Fruit fly (Drosophila melanogaster) whole organism, embryonic: ENCODE data around the gene CG13898.
A peak's percentile ranks its signal among the peaks of the same experiment; 100 is the strongest.

ENCODE experiments used
- CG10979 ChIP-seq: fragments of 200-800 bp; sonication (Bioruptor generic); optimal IDR thresholded peaks from 2 replicates; lab custom pipeline; 2018; ENCODE audit warnings: missing biosample characterization, mild to moderate bottlenecking, missing genetic modification characterization, moderate library complexity
- CG12391 ChIP-seq: fragments of 200-800 bp; sonication (Bioruptor generic); optimal IDR thresholded peaks from 3 replicates; lab custom pipeline; 2018; ENCODE audit warnings: missing biosample characterization, mild to moderate bottlenecking, missing genetic modification characterization, moderate library complexity
- CG1603 ChIP-seq: fragments of 200-800 bp; sonication (Bioruptor generic); optimal IDR thresholded peaks from 2 replicates; lab custom pipeline; 2019; ENCODE audit warnings: missing biosample characterization, mild to moderate bottlenecking, missing genetic modification characterization, moderate library complexity
- CG17361 ChIP-seq: fragments of 200-800 bp; sonication (Bioruptor generic); IDR thresholded peaks from 3 replicates; pipeline ENCODE4 v1.3.6; 2022; ENCODE audit warnings: missing biosample characterization, missing genetic modification characterization
- CG17802 ChIP-seq: fragments of 200-800 bp; sonication (Bioruptor generic); optimal IDR thresholded peaks from 2 replicates; lab custom pipeline; 2018; ENCODE audit warnings: missing biosample characterization, mild to moderate bottlenecking, missing genetic modification characterization, moderate library complexity
- CG2129 ChIP-seq: fragments of 200-800 bp; sonication (Bioruptor generic); IDR thresholded peaks from 2 replicates; pipeline ENCODE4 v1.3.6; 2022; ENCODE audit warnings: missing biosample characterization, missing genetic modification characterization; ENCODE audit not compliant: partially characterized antibody
- CG31441 ChIP-seq: fragments of 200-800 bp; sonication (Bioruptor generic); IDR thresholded peaks from 2 replicates; pipeline ENCODE4 v1.3.6; 2022; ENCODE audit warnings: missing biosample characterization, missing genetic modification characterization
- CG34376 ChIP-seq: fragments of 200-800 bp; sonication (Bioruptor generic); optimal IDR thresholded peaks from 2 replicates; lab custom pipeline; 2018; ENCODE audit warnings: missing biosample characterization, mild to moderate bottlenecking, missing genetic modification characterization
- CG4617 ChIP-seq: fragments of 200-800 bp; sonication (Bioruptor generic); optimal IDR thresholded peaks from 3 replicates; lab custom pipeline; 2016; ENCODE audit warnings: missing biosample characterization, missing genetic modification characterization, borderline replicate concordance
- CG6175 ChIP-seq: fragments of 200-800 bp; sonication (Bioruptor generic); IDR thresholded peaks from 3 replicates; pipeline ENCODE4 v1.3.6; 2022; ENCODE audit warnings: missing biosample characterization, missing genetic modification characterization
- CG6272 ChIP-seq: fragments of 200-800 bp; sonication (Bioruptor generic); IDR thresholded peaks from 2 replicates; pipeline ENCODE4 v1.3.6; 2022; ENCODE audit warnings: missing biosample characterization, missing genetic modification characterization
- CG9437 ChIP-seq: fragments of 200-800 bp; sonication (Bioruptor generic); optimal IDR thresholded peaks from 2 replicates; lab custom pipeline; 2018; ENCODE audit warnings: missing biosample characterization, mild to moderate bottlenecking, missing genetic modification characterization
- CG9609 ChIP-seq: fragments of 200-800 bp; sonication (Bioruptor generic); optimal IDR thresholded peaks from 3 replicates; lab custom pipeline; 2016; ENCODE audit warnings: missing biosample characterization, missing genetic modification characterization
- D19A ChIP-seq: fragments of 200-800 bp; optimal IDR thresholded peaks from 3 replicates; lab custom pipeline; 2019; ENCODE audit warnings: missing biosample characterization, mild to moderate bottlenecking, missing genetic modification characterization, moderate library complexity
- Dad ChIP-seq: fragments of 200-800 bp; sonication (Bioruptor generic); optimal IDR thresholded peaks from 3 replicates; lab custom pipeline; 2016; ENCODE audit warnings: missing biosample characterization, missing genetic modification characterization
- Dip3 ChIP-seq: fragments of 200-800 bp; sonication (Bioruptor generic); optimal IDR thresholded peaks from 3 replicates; lab custom pipeline; 2016; ENCODE audit warnings: missing biosample characterization, missing genetic modification characterization
- Drgx ChIP-seq: fragments of 200-800 bp; sonication (Bioruptor generic); IDR thresholded peaks from 2 replicates; pipeline ENCODE4 v1.3.6; 2022; ENCODE audit warnings: missing biosample characterization, missing genetic modification characterization
- ERR ChIP-seq: fragments of 200-800 bp; sonication (Bioruptor generic); optimal IDR thresholded peaks from 2 replicates; lab custom pipeline; 2016; ENCODE audit warnings: missing biosample characterization, missing genetic modification characterization
- Eip74EF ChIP-seq, 2 experiments: fragments of 200-800 bp in 1 of 2; fragments of >200 bp in 1 of 2; sonication (Bioruptor generic) in 1 of 2; optimal IDR thresholded peaks; 2 replicates each; lab custom pipeline; 2017 to 2019; ENCODE audit warnings: missing biosample characterization in 2 of 2, missing genetic modification characterization in 2 of 2, mild to moderate bottlenecking in 1 of 2, moderate library complexity in 1 of 2
- HmgD ChIP-seq: fragments of 200-800 bp; sonication (Bioruptor generic); optimal IDR thresholded peaks from 3 replicates; lab custom pipeline; 2016; ENCODE audit warnings: missing biosample characterization, missing genetic modification characterization
- Hr51 ChIP-seq, 2 experiments: fragments of 200-800 bp; sonication (Bioruptor generic); optimal IDR thresholded peaks; 2 replicates in 1 of 2; 3 replicates in 1 of 2; lab custom pipeline; 2016 to 2018; ENCODE audit warnings: missing biosample characterization in 2 of 2, missing genetic modification characterization in 2 of 2, mild to moderate bottlenecking in 1 of 2, moderate library complexity in 1 of 2
- Hsf ChIP-seq: fragments of 200-800 bp; sonication (Bioruptor generic); optimal IDR thresholded peaks from 3 replicates; lab custom pipeline; 2016; ENCODE audit warnings: missing biosample characterization, missing genetic modification characterization
- Med ChIP-seq: fragments of 200-800 bp; sonication (Bioruptor generic); peaks from one replicate; lab custom pipeline; 2016; ENCODE audit warnings: missing biosample characterization, missing genetic modification characterization, mild to moderate bottlenecking, inconsistent platforms, moderate library complexity
- NfI ChIP-seq: fragments of 200-800 bp; sonication (Bioruptor generic); optimal IDR thresholded peaks from 3 replicates; lab custom pipeline; 2018; ENCODE audit warnings: missing biosample characterization, mild to moderate bottlenecking, missing genetic modification characterization, moderate library complexity
- Oaz ChIP-seq: fragments of 200-800 bp; sonication (Bioruptor generic); IDR thresholded peaks from 2 replicates; pipeline ENCODE4 v1.3.6; 2022; ENCODE audit warnings: missing biosample characterization, missing genetic modification characterization
- PHDP ChIP-seq: fragments of 200-800 bp; sonication (Bioruptor generic); optimal IDR thresholded peaks from 3 replicates; lab custom pipeline; 2018; ENCODE audit warnings: missing biosample characterization, mild to moderate bottlenecking, missing genetic modification characterization, moderate library complexity
- Sox102F ChIP-seq: fragments of 200-800 bp; sonication (Bioruptor generic); optimal IDR thresholded peaks from 2 replicates; lab custom pipeline; 2018; ENCODE audit warnings: missing biosample characterization, mild to moderate bottlenecking, missing genetic modification characterization, moderate library complexity
- Trl ChIP-seq, 3 experiments: fragments of >200 bp in 2 of 3; fragments of 200-800 bp in 1 of 3; sonication (Bioruptor generic) in 1 of 3; optimal IDR thresholded peaks; 2 replicates in 1 of 3; 3 replicates in 2 of 3; lab custom pipeline; 2016 to 2017; ENCODE audit warnings: missing biosample characterization in 1 of 3, missing genetic modification characterization in 1 of 3
- al ChIP-seq: fragments of 200-800 bp; sonication (Bioruptor generic); IDR thresholded peaks from 2 replicates; pipeline ENCODE4 v1.3.6; 2022; ENCODE audit warnings: missing biosample characterization, missing genetic modification characterization
- ap ChIP-seq: fragments of 200-800 bp; sonication (Bioruptor generic); IDR thresholded peaks from 2 replicates; pipeline ENCODE4 v1.3.6; 2022; ENCODE audit warnings: missing biosample characterization, missing genetic modification characterization
- ara ChIP-seq: fragments of 200-800 bp; sonication (Bioruptor generic); IDR thresholded peaks from 2 replicates; pipeline ENCODE4 v1.3.6; 2022; ENCODE audit warnings: missing biosample characterization, missing genetic modification characterization
- az2 ChIP-seq: fragments of 200-800 bp; sonication (Bioruptor generic); optimal IDR thresholded peaks from 3 replicates; lab custom pipeline; 2016; ENCODE audit warnings: missing biosample characterization, missing genetic modification characterization
- br ChIP-seq: fragments of >200 bp; optimal IDR thresholded peaks from 2 replicates; lab custom pipeline; 2017
- cato ChIP-seq: fragments of 200-800 bp; sonication (Bioruptor generic); optimal IDR thresholded peaks from 2 replicates; lab custom pipeline; 2016; ENCODE audit warnings: missing biosample characterization, missing genetic modification characterization, borderline replicate concordance
- corto ChIP-seq: fragments of 200-800 bp; sonication (Bioruptor generic); optimal IDR thresholded peaks from 2 replicates; lab custom pipeline; 2016; ENCODE audit warnings: missing biosample characterization, mild to moderate bottlenecking, missing genetic modification characterization, moderate library complexity
- cwo ChIP-seq: fragments of 200-800 bp; sonication (Bioruptor generic); optimal IDR thresholded peaks from 3 replicates; lab custom pipeline; 2017; ENCODE audit warnings: missing biosample characterization, missing genetic modification characterization, mild to moderate bottlenecking, moderate library complexity, missing genetic modification reagents
- disco-r ChIP-seq: fragments of 200-800 bp; sonication (Bioruptor generic); optimal IDR thresholded peaks from 2 replicates; lab custom pipeline; 2016; ENCODE audit warnings: missing biosample characterization, missing genetic modification characterization
- fd96Cb ChIP-seq: fragments of 200-800 bp; sonication (Bioruptor generic); optimal IDR thresholded peaks from 2 replicates; lab custom pipeline; 2018; ENCODE audit warnings: missing biosample characterization, mild to moderate bottlenecking, missing genetic modification characterization, moderate library complexity
- her ChIP-seq: fragments of 200-800 bp; sonication (Bioruptor generic); optimal IDR thresholded peaks from 2 replicates; lab custom pipeline; 2016; ENCODE audit warnings: missing biosample characterization, missing genetic modification characterization
- lbe ChIP-seq: fragments of 200-800 bp; sonication (Bioruptor generic); optimal IDR thresholded peaks from 2 replicates; lab custom pipeline; 2016; ENCODE audit warnings: missing biosample characterization, mild to moderate bottlenecking, missing genetic modification characterization
- maf-S ChIP-seq: fragments of 200-800 bp; sonication (Bioruptor generic); optimal IDR thresholded peaks from 2 replicates; lab custom pipeline; 2016; ENCODE audit warnings: missing biosample characterization, missing genetic modification characterization
- oc ChIP-seq: fragments of 200-800 bp; sonication (Bioruptor generic); optimal IDR thresholded peaks from 2 replicates; lab custom pipeline; 2018; ENCODE audit warnings: missing biosample characterization, mild to moderate bottlenecking, missing genetic modification characterization, moderate library complexity
- pan ChIP-seq, 4 experiments: fragments of >200 bp in 3 of 4; fragments of 200-800 bp in 1 of 4; sonication (Bioruptor generic) in 1 of 4; optimal IDR thresholded peaks in 3 of 4; IDR thresholded peaks in 1 of 4; 2 replicates each; pipeline versions ENCODE4 v1.3.6 to Lab custom; 2017 to 2022; ENCODE audit warnings: missing biosample characterization in 2 of 4, missing genetic modification characterization in 2 of 4, mixed read lengths in 1 of 4
- phol ChIP-seq: fragments of 200-800 bp; sonication (Bioruptor generic); optimal IDR thresholded peaks from 3 replicates; lab custom pipeline; 2018; ENCODE audit warnings: missing biosample characterization, mild to moderate bottlenecking, missing genetic modification characterization, moderate library complexity
- prd ChIP-seq, 3 experiments: fragments of >200 bp in 2 of 3; fragments of 200-800 bp in 1 of 3; sonication (Bioruptor generic) in 1 of 3; optimal IDR thresholded peaks in 2 of 3; IDR thresholded peaks in 1 of 3; 2 replicates in 2 of 3; 3 replicates in 1 of 3; pipeline versions ENCODE4 v1.3.6 to Lab custom; 2017 to 2022; ENCODE audit warnings: missing biosample characterization in 1 of 3, missing genetic modification characterization in 1 of 3
- row ChIP-seq: fragments of 200-800 bp; sonication (Bioruptor generic); IDR thresholded peaks from 3 replicates; pipeline ENCODE4 v1.3.6; 2022; ENCODE audit warnings: missing biosample characterization, missing genetic modification characterization
- tgo ChIP-seq: fragments of 200-800 bp; sonication (Bioruptor generic); IDR thresholded peaks from 3 replicates; pipeline ENCODE4 v1.3.6; 2022; ENCODE audit warnings: missing biosample characterization, missing genetic modification characterization
- vvl ChIP-seq: fragments of 200-800 bp; sonication (Bioruptor generic); IDR thresholded peaks from 2 replicates; pipeline ENCODE4 v1.3.6; 2022; ENCODE audit warnings: missing biosample characterization, missing genetic modification characterization

CG13898 gene

DNA sequence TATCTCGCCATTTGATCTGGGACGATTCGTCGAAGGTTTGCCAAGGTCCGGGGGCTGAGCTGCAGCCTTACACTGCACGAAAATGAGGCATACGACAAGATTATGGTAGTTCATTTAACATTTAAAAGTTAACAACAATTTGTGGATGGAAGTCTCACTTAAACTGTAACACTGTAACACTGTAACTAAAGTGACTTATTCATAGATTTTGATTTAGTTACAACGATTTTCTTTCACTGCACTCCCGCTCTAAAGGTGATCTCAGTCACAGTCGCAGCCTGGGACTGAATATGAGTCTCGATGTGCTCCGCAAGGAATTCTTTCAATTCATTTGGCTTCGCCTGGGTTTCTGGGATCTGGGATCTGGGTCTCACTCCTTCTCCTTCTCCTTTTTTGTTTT lies 43.6 kb downstream of the CG13898 start (continued):
- TF ChIP-seq CG2129 (GFP tag; lab: Robert Waterston, UW), result no peak
- no peak for TF ChIP-seq CG34376
- no peak for TF ChIP-seq CG4617 (GFP tag; lab: Kevin White, UChicago)
- peak; percentile 17 for TF ChIP-seq D19A (tag; lab: Kevin White, UChicago)
- no peak for TF ChIP-seq HmgD
- peak; percentile 56 for TF ChIP-seq phol (tag; lab: Kevin White, UChicago)
- TF ChIP-seq CG10979, result peak; percentile 71
- peak; percentile 57; the same call in 1 of the 2 replicates for TF ChIP-seq ara (GFP tag; lab: Robert Waterston, UW)
- TF ChIP-seq fd96Cb (tag; lab: Kevin White, UChicago), result peak; percentile 36
- TF ChIP-seq prd (optimal IDR thresholded peaks at IDR 0.05; lab: Kevin White, UChicago), result no peak
- TF ChIP-seq prd (GFP tag; IDR thresholded peaks at IDR 0.05; lab: Robert Waterston, UW), result peak; percentile 93
- TF ChIP-seq tgo (GFP tag; lab: Robert Waterston, UW), result no peak
- no peak for TF ChIP-seq NfI (GFP tag; lab: Kevin White, UChicago)
- TF ChIP-seq Trl (optimal IDR thresholded peaks at IDR 0.05; lab: Kevin White, UChicago), result no peak
- peak; percentile 6 for TF ChIP-seq Trl (GFP tag; optimal IDR thresholded peaks at IDR 0.05; lab: Kevin White, UChicago)
- TF ChIP-seq Oaz (GFP tag; lab: Robert Waterston, UW), result no peak
- no peak for TF ChIP-seq Dad
- TF ChIP-seq CG6272 (GFP tag; lab: Robert Waterston, UW), result no peak

DNA sequence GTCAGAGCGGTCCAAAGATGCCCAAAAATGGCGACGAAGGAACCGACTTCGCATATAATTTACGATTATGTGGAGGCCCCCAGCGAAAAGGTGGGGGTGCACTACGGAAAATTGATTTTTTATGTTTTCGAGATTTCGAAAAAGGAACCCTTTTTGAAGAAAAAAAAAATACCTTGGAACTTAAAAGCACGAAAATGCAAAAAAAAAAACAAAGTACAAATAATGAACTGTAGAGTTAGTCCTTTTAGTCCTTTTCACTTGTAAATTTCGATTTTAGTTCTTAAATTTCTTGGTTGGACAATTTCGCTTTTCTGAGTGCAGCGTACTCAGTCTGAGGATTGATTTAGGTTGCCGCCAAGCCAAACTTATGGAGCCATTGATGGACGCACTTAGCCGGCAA lies 45.3 kb downstream of the CG13898 start:
- TF ChIP-seq br (lab: Kevin White, UChicago) (no peak), her (no peak), Drgx (GFP tag; lab: Robert Waterston, UW) (0 out of 2 replicates have a peak, but pooled peaks have one; percentile 28), lbe (peak; percentile 44), corto (GFP tag; lab: Kevin White, UChicago) (peak; percentile 19), row (no peak)

DNA sequence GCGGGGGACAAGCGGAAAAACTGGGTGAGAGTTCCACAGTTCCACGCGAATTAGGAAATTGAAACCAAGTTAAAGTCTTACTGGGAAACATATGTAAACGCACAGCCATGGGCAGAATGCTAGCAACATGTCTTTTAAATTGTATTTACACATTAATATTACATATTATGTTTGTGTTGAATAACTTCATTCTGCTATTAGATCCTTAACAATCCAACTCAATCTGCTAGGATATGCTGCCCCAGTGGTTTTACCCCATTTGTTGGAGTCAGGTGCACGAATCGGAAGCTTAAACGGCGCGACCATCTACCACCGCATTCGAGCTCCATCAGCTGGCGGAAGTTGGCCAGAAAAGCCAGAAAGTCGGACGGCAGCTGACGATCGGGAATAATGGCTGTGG lies 47.5 kb downstream of the CG13898 start:
- TF ChIP-seq CG9609 (GFP tag; lab: Kevin White, UChicago), result no peak
- no peak for TF ChIP-seq CG31441 (GFP tag; lab: Robert Waterston, UW)
- TF ChIP-seq vvl (GFP tag; lab: Robert Waterston, UW), result 0 out of 2 replicates have a peak, but pooled peaks have one; percentile 25
- TF ChIP-seq disco-r (GFP tag; lab: Kevin White, UChicago), result no peak
- TF ChIP-seq Hr51 (GFP tag; optimal IDR thresholded peaks at IDR 0.05; lab: Kevin White, UChicago), result peak in 1 of 2 experiments; percentile 31
- 0 out of 3 replicates have a peak, but pooled peaks have one; percentile 21 for TF ChIP-seq CG17361 (GFP tag; lab: Robert Waterston, UW)
- TF ChIP-seq Med (GFP tag; lab: Kevin White, UChicago), result peak; percentile 64
- TF ChIP-seq az2 (GFP tag; lab: Kevin White, UChicago), result peak; percentile 16
- no peak for TF ChIP-seq maf-S (GFP tag; lab: Kevin White, UChicago)
- TF ChIP-seq cwo (GFP tag; lab: Kevin White, UChicago), result no peak
- TF ChIP-seq Hsf (GFP tag; lab: Kevin White, UChicago), result no peak
- TF ChIP-seq oc (tag; lab: Kevin White, UChicago), result peak; percentile 38
- TF ChIP-seq CG12391 (tag; lab: Kevin White, UChicago), result peak; percentile 5
- TF ChIP-seq Dip3 (GFP tag; lab: Kevin White, UChicago), result no peak
- peak; percentile 65 for TF ChIP-seq Sox102F (GFP tag; lab: Kevin White, UChicago)
- TF ChIP-seq CG6175 (GFP tag; lab: Robert Waterston, UW), result no peak
- TF ChIP-seq PHDP (tag; lab: Kevin White, UChicago), result no peak
- no peak for TF ChIP-seq ap
- TF ChIP-seq cato, result no peak
- TF ChIP-seq CG17802, result no peak
- peak in 1 of 2 experiments; percentile 2 for TF ChIP-seq Eip74EF (GFP tag; optimal IDR thresholded peaks at IDR 0.05; lab: Kevin White, UChicago)
- TF ChIP-seq pan (optimal IDR thresholded peaks at IDR 0.05; lab: Kevin White, UChicago), result no peak
- TF ChIP-seq pan (GFP tag; optimal IDR thresholded peaks at IDR 0.05 in 1 of 2, IDR thresholded peaks at IDR 0.05 in 1 of 2), result no peak
- no peak for TF ChIP-seq CG9437 (GFP tag; lab: Kevin White, UChicago)
- no peak for TF ChIP-seq ERR (GFP tag; lab: Kevin White, UChicago)
- no peak for TF ChIP-seq al (GFP tag; lab: Robert Waterston, UW)
- peak; percentile 36 for TF ChIP-seq CG1603 (tag; lab: Kevin White, UChicago)
